Fruit fly (Drosophila melanogaster): ENCODE data around the gene CG5439.

DNA sequence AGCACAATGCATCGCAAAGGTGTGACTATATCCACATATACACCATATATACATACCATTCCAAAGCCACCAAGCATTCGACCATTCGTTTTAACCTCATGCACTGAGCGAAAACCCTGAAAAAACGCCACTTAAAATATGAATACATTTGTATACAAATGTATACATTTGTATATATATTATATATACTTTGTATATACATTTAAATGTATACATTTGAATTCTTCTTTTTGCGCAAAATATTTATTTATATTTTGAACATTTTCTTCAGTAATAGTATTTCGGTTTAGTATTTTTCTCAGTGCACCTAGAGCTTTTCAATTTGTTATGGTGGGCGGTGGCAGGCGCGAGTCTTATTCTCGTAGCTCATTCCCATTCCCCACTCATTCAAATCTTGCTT is 20.6 kb upstream of the CG5439 start:
- no peak for TF ChIP-seq org-1 (GFP tag; optimal IDR thresholded peaks at IDR 0.05)
- no peak for TF ChIP-seq yki (optimal IDR thresholded peaks at IDR 0.05)
- no peak for TF ChIP-seq ara (GFP tag; IDR thresholded peaks at IDR 0.05)
- no peak for TF ChIP-seq nom (GFP tag; optimal IDR thresholded peaks at IDR 0.05)
- no peak for TF ChIP-seq Opbp (GFP tag; IDR thresholded peaks at IDR 0.05; ENCODE audit: partially characterized antibody)
- TF ChIP-seq Neu2 (GFP tag; optimal IDR thresholded peaks at IDR 0.05; ENCODE audit: borderline replicate concordance): no peak
- no peak for TF ChIP-seq CG11723 (GFP tag; optimal IDR thresholded peaks at IDR 0.05)
